Fruit fly (Drosophila melanogaster): ENCODE results near the gene ca.

ca gene

DNA sequence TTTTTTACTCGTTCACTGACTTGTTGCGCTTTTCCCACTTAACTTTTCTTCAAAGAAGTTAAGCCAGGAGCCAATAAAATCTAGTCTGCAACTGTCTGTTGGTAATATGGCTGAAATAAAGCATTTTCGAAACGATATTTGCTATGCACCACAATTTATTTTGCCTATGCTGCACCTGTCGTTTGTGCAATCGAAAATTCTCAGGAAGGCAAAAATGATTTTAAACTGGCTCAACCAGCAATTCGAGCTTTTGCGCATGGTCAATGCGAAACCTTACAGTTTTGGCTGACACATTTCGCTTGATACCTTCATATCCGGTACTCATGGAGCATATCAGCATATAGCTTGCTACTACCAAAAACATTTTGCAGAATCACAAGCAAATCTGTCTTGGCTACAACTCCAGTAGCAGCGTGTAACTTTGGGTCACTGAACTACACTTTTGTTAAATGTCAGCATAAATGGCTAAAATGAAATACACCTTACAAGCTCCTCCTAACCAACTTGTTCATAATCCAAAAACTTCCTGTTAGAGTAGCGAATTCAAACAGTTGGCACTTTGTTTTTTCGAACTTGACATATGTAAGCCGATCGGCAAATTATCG is 33.2 kb downstream of the ca start:
- TF ChIP-seq dsx (GFP tag; optimal IDR thresholded peaks at IDR 0.05; ENCODE audit: poor library complexity, severe bottlenecking) (no peak), Ets21C (GFP tag; optimal IDR thresholded peaks at IDR 0.05) (no peak), Sox14 (GFP tag; optimal IDR thresholded peaks at IDR 0.05) (no peak), CG11294 (GFP tag; IDR thresholded peaks at IDR 0.05) (no peak), Hr38 (GFP tag; optimal IDR thresholded peaks at IDR 0.05) (no peak), CG6808 (GFP tag; optimal IDR thresholded peaks at IDR 0.05) (no peak), CG8119 (GFP tag; IDR thresholded peaks at IDR 0.05) (no peak), CG11902 (GFP tag; optimal IDR thresholded peaks at IDR 0.05) (no peak), Hr39 (GFP tag; optimal IDR thresholded peaks at IDR 0.05) (no peak), CG34406 (GFP tag; optimal IDR thresholded peaks at IDR 0.05) (no peak), Sox102F (GFP tag; optimal IDR thresholded peaks at IDR 0.05) (no peak)

DNA sequence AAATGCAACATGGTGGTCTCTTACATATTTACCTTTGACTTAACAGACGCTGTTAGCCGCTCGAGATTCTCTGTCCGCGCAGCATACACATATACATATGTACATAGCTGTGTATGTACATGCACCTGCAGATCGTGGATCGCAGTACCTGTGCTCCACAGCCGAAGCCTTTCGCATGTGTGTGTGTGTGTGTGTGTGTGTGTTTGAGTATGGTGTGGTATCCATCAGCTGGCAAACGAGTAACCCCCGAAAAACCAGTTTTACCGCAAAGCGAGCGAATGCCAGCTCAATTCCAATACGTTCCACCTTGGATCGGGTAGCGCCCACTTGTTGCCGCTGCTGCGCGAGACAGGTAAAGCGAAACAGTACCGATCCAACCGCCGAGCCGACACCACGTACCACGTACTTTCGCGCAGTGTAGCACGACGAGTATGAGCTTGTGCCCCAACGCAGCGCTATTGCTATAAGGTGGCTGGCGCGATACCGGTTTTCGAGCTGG is 34.7 kb downstream of the ca start, which contains the start of gene Cad99C:
Gene Cad99C (plus strand): TSS at position 365 of the 499 bp plus-strand sequence.
- TF ChIP-seq Eip93F (GFP tag; optimal IDR thresholded peaks at IDR 0.05) (no peak), CG1621 (tag; optimal IDR thresholded peaks at IDR 0.05) (no peak), CG6854 (GFP tag; optimal IDR thresholded peaks at IDR 0.05) (no peak), CG7368 (GFP tag; optimal IDR thresholded peaks at IDR 0.05) (no peak), CG15336 (GFP tag; IDR thresholded peaks at IDR 0.05) (peak; percentile 26; the same call in 1 of the 2 replicates), esn (GFP tag; optimal IDR thresholded peaks at IDR 0.05) (no peak), Lpt (GFP tag; optimal IDR thresholded peaks at IDR 0.05) (peak; percentile 23), net (GFP tag; optimal IDR thresholded peaks at IDR 0.05) (peak; percentile 15), CG4318 (GFP tag; optimal IDR thresholded peaks at IDR 0.05) (no peak), Hr4 (GFP tag; optimal IDR thresholded peaks at IDR 0.05) (no peak), CG3032 (tag; optimal IDR thresholded peaks at IDR 0.05) (peak; percentile 10), vri (GFP tag; optimal IDR thresholded peaks at IDR 0.05) (no peak), CG6808 (GFP tag; optimal IDR thresholded peaks at IDR 0.05) (no peak), CG11902 (GFP tag; optimal IDR thresholded peaks at IDR 0.05) (no peak), lz (GFP tag; optimal IDR thresholded peaks at IDR 0.05) (peak; percentile 5), CG16779 (tag; optimal IDR thresholded peaks at IDR 0.05) (no peak), cyc (GFP tag; optimal IDR thresholded peaks at IDR 0.05) (no peak), CG6792 (GFP tag; optimal IDR thresholded peaks at IDR 0.05) (no peak), CG11762 (GFP tag; optimal IDR thresholded peaks at IDR 0.05; ENCODE audit: insufficient read depth) (no peak), Eip78C (GFP tag) (peak; percentile 80), CG6163 (GFP tag; IDR thresholded peaks at IDR 0.05) (peak; percentile 60; the same call in 2 of the 3 replicates), dsx (GFP tag; optimal IDR thresholded peaks at IDR 0.05; ENCODE audit: poor library complexity, severe bottlenecking) (peak; percentile 37), CG9139 (GFP tag; optimal IDR thresholded peaks at IDR 0.05) (no peak), CG8632 (GFP tag; optimal IDR thresholded peaks at IDR 0.05) (no peak), Sox14 (GFP tag; optimal IDR thresholded peaks at IDR 0.05) (no peak), salr (GFP tag; optimal IDR thresholded peaks at IDR 0.05) (no peak), Met (GFP tag; optimal IDR thresholded peaks at IDR 0.05) (peak; percentile 4), OdsH (GFP tag; optimal IDR thresholded peaks at IDR 0.05) (no peak), fd59A (GFP tag; optimal IDR thresholded peaks at IDR 0.05) (no peak), Hr39 (GFP tag; optimal IDR thresholded peaks at IDR 0.05) (no peak), Eip75B (GFP tag; optimal IDR thresholded peaks at IDR 0.05) (peak; percentile 65), spab (GFP tag; optimal IDR thresholded peaks at IDR 0.05) (no peak), topi (GFP tag; optimal IDR thresholded peaks at IDR 0.05) (no peak), CG8119 (GFP tag; IDR thresholded peaks at IDR 0.05) (peak; percentile 34; the same call in 1 of the 3 replicates), Ets21C (GFP tag; optimal IDR thresholded peaks at IDR 0.05) (no peak), dac (GFP tag; optimal IDR thresholded peaks at IDR 0.05) (no peak), fd85E (GFP tag; optimal IDR thresholded peaks at IDR 0.05) (no peak), CG8319 (GFP tag; optimal IDR thresholded peaks at IDR 0.05) (no peak), Sox15 (GFP tag; optimal IDR thresholded peaks at IDR 0.05) (no peak), acj6 (GFP tag; optimal IDR thresholded peaks at IDR 0.05) (no peak), CG10631 (GFP tag; optimal IDR thresholded peaks at IDR 0.05) (no peak), CG32006 (GFP tag; optimal IDR thresholded peaks at IDR 0.05) (no peak), CG31627 (GFP tag; optimal IDR thresholded peaks at IDR 0.05) (no peak), fkh (GFP tag; optimal IDR thresholded peaks at IDR 0.05) (peak; percentile 61), eg (GFP tag; IDR thresholded peaks at IDR 0.05) (peak; percentile 50; the same call in 1 of the 3 replicates)
